Fruit fly (Drosophila melanogaster): ENCODE results near the gene sNPF.

Gene sNPF

DNA sequence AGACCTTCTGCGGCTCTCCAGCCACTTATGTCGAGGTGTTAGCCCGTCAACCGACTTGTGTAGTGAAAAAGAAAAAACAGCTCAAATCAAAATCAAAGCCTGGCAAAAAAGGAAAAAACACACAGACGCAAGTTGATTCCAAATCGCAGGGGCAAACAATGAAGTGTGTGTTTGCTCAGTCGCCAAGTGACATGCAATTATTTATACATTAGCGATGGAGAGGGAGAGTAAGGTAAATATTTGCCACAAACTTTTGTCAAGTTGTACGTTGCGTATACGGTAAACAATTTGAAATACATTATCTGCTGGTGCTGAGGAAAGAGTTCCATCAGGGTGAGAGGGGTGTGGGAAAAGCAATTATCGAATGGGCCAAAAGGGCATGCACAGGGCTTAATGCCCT lies 29.6 kb upstream of the sNPF start (continued):
- TF ChIP-seq CG6813 (GFP tag; optimal IDR thresholded peaks at IDR 0.05), result peak; percentile 55
- no peak for TF ChIP-seq CG14441 (GFP tag; IDR thresholded peaks at IDR 0.05)
- TF ChIP-seq CG8290 (GFP tag; optimal IDR thresholded peaks at IDR 0.05), result no peak
- TF ChIP-seq CG8290 (tag; optimal IDR thresholded peaks at IDR 0.05), result peak in 1 of 2 experiments; percentile 7
- no peak for TF ChIP-seq CG31388 (GFP tag; optimal IDR thresholded peaks at IDR 0.05)
- TF ChIP-seq CG12659 (GFP tag; optimal IDR thresholded peaks at IDR 0.05), result no peak
- TF ChIP-seq CG10209 (GFP tag; optimal IDR thresholded peaks at IDR 0.05), result no peak
- no peak for TF ChIP-seq TFAM (GFP tag; optimal IDR thresholded peaks at IDR 0.05)
- no peak for TF ChIP-seq bowl (GFP tag; IDR thresholded peaks at IDR 0.05)
- TF ChIP-seq CoRest (tag; optimal IDR thresholded peaks at IDR 0.05), result no peak
- no peak for TF ChIP-seq tin (GFP tag; optimal IDR thresholded peaks at IDR 0.05)
- no peak for TF ChIP-seq onecut (GFP tag; IDR thresholded peaks at IDR 0.05)
- TF ChIP-seq CG15479 (GFP tag; optimal IDR thresholded peaks at IDR 0.05), result no peak
- no peak for TF ChIP-seq Neu2 (GFP tag; optimal IDR thresholded peaks at IDR 0.05; ENCODE audit: borderline replicate concordance)
- no peak for TF ChIP-seq slou (GFP tag; optimal IDR thresholded peaks at IDR 0.05)
- peak; percentile 32 for TF ChIP-seq CG4707 (GFP tag; optimal IDR thresholded peaks at IDR 0.05)
- TF ChIP-seq kah (GFP tag; optimal IDR thresholded peaks at IDR 0.05), result no peak
- TF ChIP-seq Spps (tag; optimal IDR thresholded peaks at IDR 0.05), result no peak
- no peak for TF ChIP-seq Hand (GFP tag; optimal IDR thresholded peaks at IDR 0.05)
- no peak for TF ChIP-seq CG2129 (GFP tag; IDR thresholded peaks at IDR 0.05; ENCODE audit: partially characterized antibody)
- no peak for TF ChIP-seq Hr39 (optimal IDR thresholded peaks at IDR 0.05)
- no peak for TF ChIP-seq CG10979 (tag; optimal IDR thresholded peaks at IDR 0.05)
- TF ChIP-seq ken (GFP tag; IDR thresholded peaks at IDR 0.05), result 0 out of 3 replicates have a peak, but pooled peaks have one; percentile 22
- TF ChIP-seq da (GFP tag; optimal IDR thresholded peaks at IDR 0.05), result no peak
- TF ChIP-seq ara (GFP tag; IDR thresholded peaks at IDR 0.05), result no peak
- TF ChIP-seq Xbp1 (GFP tag; optimal IDR thresholded peaks at IDR 0.05), result no peak
- TF ChIP-seq wek (GFP tag; optimal IDR thresholded peaks at IDR 0.05), result peak; percentile 19
- TF ChIP-seq sima (GFP tag; optimal IDR thresholded peaks at IDR 0.05), result no peak
- TF ChIP-seq CG2116 (GFP tag; optimal IDR thresholded peaks at IDR 0.05), result no peak
- TF ChIP-seq CG6654 (GFP tag; optimal IDR thresholded peaks at IDR 0.05), result no peak
- no peak for TF ChIP-seq Nf-YA (GFP tag; IDR thresholded peaks at IDR 0.05)
- TF ChIP-seq jumu (GFP tag; optimal IDR thresholded peaks at IDR 0.05), result no peak
- no peak for TF ChIP-seq Abd-B (GFP tag; optimal IDR thresholded peaks at IDR 0.05)
- TF ChIP-seq Sry-β (GFP tag; optimal IDR thresholded peaks at IDR 0.05), result no peak
- no peak for TF ChIP-seq bigmax (GFP tag; optimal IDR thresholded peaks at IDR 0.05)
- peak; percentile 16 for TF ChIP-seq Sox102F (GFP tag; optimal IDR thresholded peaks at IDR 0.05)
- TF ChIP-seq hkb (optimal IDR thresholded peaks at IDR 0.05), result no peak
- no peak for TF ChIP-seq hkb (GFP tag; IDR thresholded peaks at IDR 0.05)
- TF ChIP-seq CG9797 (GFP tag; optimal IDR thresholded peaks at IDR 0.05), result no peak
- TF ChIP-seq sob (GFP tag; IDR thresholded peaks at IDR 0.05), result no peak
- no peak for TF ChIP-seq CG10366 (GFP tag; IDR thresholded peaks at IDR 0.05)
- TF ChIP-seq BEAF-32 (GFP tag; optimal IDR thresholded peaks at IDR 0.05), result no peak
- TF ChIP-seq vvl (GFP tag; IDR thresholded peaks at IDR 0.05), result no peak
- peak; percentile 27 for TF ChIP-seq CG17802 (tag; optimal IDR thresholded peaks at IDR 0.05)
- TF ChIP-seq grn (GFP tag; optimal IDR thresholded peaks at IDR 0.05), result no peak
- peak; percentile 15 for TF ChIP-seq CG17568 (GFP tag; optimal IDR thresholded peaks at IDR 0.05)
- no peak for TF ChIP-seq Tbp (GFP tag; optimal IDR thresholded peaks at IDR 0.05)
- no peak for TF ChIP-seq Mes4 (GFP tag; optimal IDR thresholded peaks at IDR 0.05)
- no peak for TF ChIP-seq Ptx1 (GFP tag; IDR thresholded peaks at IDR 0.05)
- TF ChIP-seq h (optimal IDR thresholded peaks at IDR 0.05), result no peak
- no peak for TF ChIP-seq run (tag; optimal IDR thresholded peaks at IDR 0.05)
- TF ChIP-seq sens (GFP tag), result peak; percentile 76
- no peak for TF ChIP-seq Ada2b (GFP tag; IDR thresholded peaks at IDR 0.05)

All from whole organism, embryonic.